Worm (Caenorhabditis elegans): ENCODE data around the gene nex-1.
"Not testable (repeated sequence)": the region's sequence is repeated elsewhere in the genome, so short reads cannot be mapped to it uniquely, and the experiment has no call there.

The nex-1 gene

ce11 chrIII:5210269-5210668, 15.2 kb upstream of the nex-1 start:
- TF ChIP-seq lsy-2 (tag; optimal IDR thresholded peaks at IDR 0.05): peak in 1 of 2 experiments; percentile 14
- no peak for TF ChIP-seq madf-5 (GFP tag; IDR thresholded peaks at IDR 0.05)
- TF ChIP-seq aha-1 (tag): no peak
- no peak for TF ChIP-seq aly-2 (tag; optimal IDR thresholded peaks at IDR 0.05)
- no peak for TF ChIP-seq sdz-12 (GFP tag; optimal IDR thresholded peaks at IDR 0.05)

- TF ChIP-seq mdt-29 (GFP tag; IDR thresholded peaks at IDR 0.05) (peak; percentile 76), lim-7 (GFP tag; IDR thresholded peaks at IDR 0.05) (peak; percentile 57; the same call in 1 of the 2 replicates), mxl-2 (GFP tag; conservative IDR thresholded peaks at IDR 0.05) (0 out of 2 replicates have a peak, but pooled peaks have one; percentile 18), dve-1 (tag; optimal IDR thresholded peaks at IDR 0.05; ENCODE audit: insufficient read depth) (peak; percentile 70), duxl-1 (tag; optimal IDR thresholded peaks at IDR 0.05; ENCODE audit: poor library complexity) (peak; percentile 51), lin-29 (GFP tag; IDR thresholded peaks at IDR 0.05) (peak; percentile 53; the same call in 1 of the 2 replicates), vab-7 (GFP tag; IDR thresholded peaks at IDR 0.05) (peak; percentile 75), ctbp-1 (GFP tag; IDR thresholded peaks at IDR 0.05) (peak; percentile 84), daf-8 (GFP tag; IDR thresholded peaks at IDR 0.05) (peak; percentile 88; the same call in 1 of the 2 replicates), pha-4 (GFP tag; IDR thresholded peaks at IDR 0.05) (peak; percentile 82), mep-1 (tag; optimal IDR thresholded peaks at IDR 0.05) (peak; percentile 76), hmg-1.1 (GFP tag; IDR thresholded peaks at IDR 0.05) (peak; percentile 81; the same call in 1 of the 2 replicates), arid-1 (GFP tag; conservative IDR thresholded peaks at IDR 0.05) (peak; percentile 82; the same call in 1 of the 2 replicates), lir-3 (tag; optimal IDR thresholded peaks at IDR 0.05) (peak; percentile 43), dmd-9 (GFP tag; IDR thresholded peaks at IDR 0.05) (0 out of 2 replicates have a peak, but pooled peaks have one; percentile 8), Y105C5A.15 (GFP tag; IDR thresholded peaks at IDR 0.05) (0 out of 2 replicates have a peak, but pooled peaks have one; percentile 36), F49E8.2 (tag; optimal IDR thresholded peaks at IDR 0.05; ENCODE audit: borderline replicate concordance) (peak; percentile 55), rbr-2 (tag; optimal IDR thresholded peaks at IDR 0.05) (peak; percentile 78), ceh-44 (GFP tag; IDR thresholded peaks at IDR 0.05) (peak; percentile 6; the same call in 1 of the 2 replicates), nhr-77 (tag; optimal IDR thresholded peaks at IDR 0.05) (peak; percentile 27), nhr-41 (GFP tag; IDR thresholded peaks at IDR 0.05) (peak; percentile 71), madf-5 (GFP tag; IDR thresholded peaks at IDR 0.05) (peak in 1 of 2 experiments; percentile 26; a peak in 1 of 4 replicates), dpl-1 (GFP tag; optimal IDR thresholded peaks at IDR 0.05) (peak; percentile 41), gei-8 (GFP tag; optimal IDR thresholded peaks at IDR 0.05) (peak; percentile 37), F10B5.3 (tag; optimal IDR thresholded peaks at IDR 0.05) (peak; percentile 67), lin-1 (GFP tag; IDR thresholded peaks at IDR 0.05) (peak; percentile 73), spr-3 (GFP tag; optimal IDR thresholded peaks at IDR 0.05) (peak; percentile 76), F26F4.8 (GFP tag; conservative IDR thresholded peaks at IDR 0.05) (0 out of 2 replicates have a peak, but pooled peaks have one; percentile 61), madf-9 (GFP tag; conservative IDR thresholded peaks at IDR 0.05) (peak; percentile 64), ZK337.2 (GFP tag; IDR thresholded peaks at IDR 0.05) (peak; percentile 47; the same call in 1 of the 2 replicates), zfp-3 (GFP tag; conservative IDR thresholded peaks at IDR 0.05) (peak; percentile 53; the same call in 1 of the 2 replicates), zip-11 (GFP tag; IDR thresholded peaks at IDR 0.05) (0 out of 2 replicates have a peak, but pooled peaks have one; percentile 68), mdl-1 (tag; optimal IDR thresholded peaks at IDR 0.05) (peak in 1 of 2 experiments; percentile 40), mxl-3 (GFP tag; optimal IDR thresholded peaks at IDR 0.05) (peak; percentile 86), saeg-2 (GFP tag; IDR thresholded peaks at IDR 0.05) (0 out of 2 replicates have a peak, but pooled peaks have one; percentile 59), spr-1 (tag; optimal IDR thresholded peaks at IDR 0.05) (peak; percentile 78), daf-16 (GFP tag; optimal IDR thresholded peaks at IDR 0.05) (peak; percentile 57 to 83), set-16 (GFP tag; IDR thresholded peaks at IDR 0.05) (peak; percentile 85), nhr-111 (GFP tag; optimal IDR thresholded peaks at IDR 0.05) (peak; percentile 35), ceh-20 (GFP tag; IDR thresholded peaks at IDR 0.05) (peak; percentile 78; the same call in 1 of the 2 replicates), Y48G9A.11 (GFP tag; IDR thresholded peaks at IDR 0.05) (peak; percentile 70; the same call in 1 of the 2 replicates)
- TF ChIP-seq pha-4, daf-16 (tag; optimal IDR thresholded peaks at IDR 0.05): not testable (repeated sequence)
Measured at ce11 chrIII:5211137-5211648, 14.2 kb upstream of the nex-1 start.

Data from whole organism, L4 larva.